Worm (Caenorhabditis elegans): ENCODE measurements around the gene C03B1.10.

Gene C03B1.10

DNA sequence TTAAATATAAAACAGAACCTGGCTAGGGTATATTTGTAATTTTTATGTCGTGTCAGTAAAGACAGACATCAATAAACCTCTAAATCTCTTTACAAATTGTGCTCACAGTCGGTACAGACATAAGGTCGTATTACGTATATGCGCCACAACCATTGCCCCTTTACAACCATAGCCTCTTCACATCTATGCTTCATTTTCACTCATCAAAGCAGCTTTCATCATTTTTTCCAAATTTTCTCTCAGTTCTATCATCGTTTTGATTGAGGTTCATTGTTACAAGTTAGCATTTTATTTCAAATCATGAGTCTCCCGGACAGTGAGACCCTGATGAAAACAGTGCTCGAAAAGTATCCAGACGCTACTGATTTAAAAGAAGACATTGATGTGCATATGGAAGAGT, 6.5 kb upstream of the C03B1.10 start, which contains the start of gene C03B1.4:
Gene C03B1.4, plus strand, starts transcription at position 301 of the 400 bp plus-strand sequence.
- no peak for TF ChIP-seq gmeb-1 (tag; optimal IDR thresholded peaks at IDR 0.05)
- TF ChIP-seq elt-3 (tag; optimal IDR thresholded peaks at IDR 0.05) = no peak
- no peak for TF ChIP-seq fos-1 (tag; optimal IDR thresholded peaks at IDR 0.05)
- no peak for TF ChIP-seq alr-1 (tag; optimal IDR thresholded peaks at IDR 0.05)
- no peak for TF ChIP-seq R02D3.7 (tag; optimal IDR thresholded peaks at IDR 0.05)
- no peak for TF ChIP-seq ZK546.5 (tag; optimal IDR thresholded peaks at IDR 0.05)
- no peak for TF ChIP-seq C34F6.9 (tag; optimal IDR thresholded peaks at IDR 0.05)
- no peak for TF ChIP-seq ztf-1 (GFP tag; conservative IDR thresholded peaks at IDR 0.05)
- TF ChIP-seq dmd-4 (tag; optimal IDR thresholded peaks at IDR 0.05) = no peak
- TF ChIP-seq unc-62 (GFP tag; optimal IDR thresholded peaks at IDR 0.05) = no peak
- no peak for TF ChIP-seq nhr-10 (tag; optimal IDR thresholded peaks at IDR 0.05)
- TF ChIP-seq nhr-77 (tag; optimal IDR thresholded peaks at IDR 0.05) = no peak
- no peak for TF ChIP-seq ceh-16 (tag; optimal IDR thresholded peaks at IDR 0.05)
- no peak for TF ChIP-seq F13H6.1 (tag; optimal IDR thresholded peaks at IDR 0.05)
- no peak for TF ChIP-seq unc-39 (tag; optimal IDR thresholded peaks at IDR 0.05)
- no peak for TF ChIP-seq lin-11 (tag; optimal IDR thresholded peaks at IDR 0.05)

DNA sequence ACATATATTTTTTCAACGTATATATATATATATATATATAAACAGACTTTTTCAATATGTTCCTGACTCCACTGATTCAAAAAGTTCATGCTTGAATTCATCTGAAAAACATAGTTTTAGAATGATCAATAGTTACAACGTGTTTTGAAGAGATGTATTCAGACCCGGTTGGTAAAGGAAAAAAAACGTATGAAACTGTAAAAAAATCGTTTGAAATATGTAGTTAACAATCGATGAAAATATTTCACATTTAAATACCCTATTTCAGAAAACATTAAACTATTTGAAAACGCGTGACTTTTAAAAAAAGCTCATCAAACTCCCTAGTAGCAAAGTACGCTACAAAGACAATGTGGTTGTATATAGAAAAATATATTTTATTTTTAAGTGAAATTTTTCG, 3.0 kb upstream of the C03B1.10 start, which contains the start of gene C03B1.14:
Gene C03B1.14, minus strand, starts transcription at position 101 of the 400 bp plus-strand sequence.
- TF ChIP-seq crh-2 (tag; optimal IDR thresholded peaks at IDR 0.05) = no peak
- no peak for TF ChIP-seq skn-1 (tag; optimal IDR thresholded peaks at IDR 0.05)
- TF ChIP-seq elt-3 (tag; optimal IDR thresholded peaks at IDR 0.05) = no peak
- TF ChIP-seq fos-1 (tag; optimal IDR thresholded peaks at IDR 0.05) = no peak
- TF ChIP-seq C34F6.9 (tag; optimal IDR thresholded peaks at IDR 0.05) = no peak

DNA sequence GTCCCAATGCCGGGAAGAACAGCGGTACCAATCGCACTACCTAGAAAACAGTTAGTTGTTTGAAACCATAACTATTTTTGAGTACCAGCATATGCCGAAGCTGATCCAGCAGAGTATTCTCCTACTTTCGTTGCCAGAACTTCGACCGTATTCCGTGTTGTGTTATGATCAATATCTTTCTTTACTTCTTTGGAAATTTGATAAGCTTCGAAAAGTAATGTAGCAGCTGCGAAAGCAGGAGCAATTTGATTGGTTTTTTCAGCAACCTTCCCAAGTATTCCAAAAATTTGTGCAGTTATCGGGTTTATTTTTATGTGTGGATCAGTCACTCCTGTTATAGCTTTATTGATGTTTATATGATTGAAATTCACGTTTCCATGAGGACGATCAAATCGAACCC, 2.4 kb upstream of the C03B1.10 start:
- no peak for TF ChIP-seq nhr-10 (tag; optimal IDR thresholded peaks at IDR 0.05)
- no peak for TF ChIP-seq sma-3 (GFP tag; optimal IDR thresholded peaks at IDR 0.05)
- no peak for TF ChIP-seq nhr-21 (tag; optimal IDR thresholded peaks at IDR 0.05)

DNA sequence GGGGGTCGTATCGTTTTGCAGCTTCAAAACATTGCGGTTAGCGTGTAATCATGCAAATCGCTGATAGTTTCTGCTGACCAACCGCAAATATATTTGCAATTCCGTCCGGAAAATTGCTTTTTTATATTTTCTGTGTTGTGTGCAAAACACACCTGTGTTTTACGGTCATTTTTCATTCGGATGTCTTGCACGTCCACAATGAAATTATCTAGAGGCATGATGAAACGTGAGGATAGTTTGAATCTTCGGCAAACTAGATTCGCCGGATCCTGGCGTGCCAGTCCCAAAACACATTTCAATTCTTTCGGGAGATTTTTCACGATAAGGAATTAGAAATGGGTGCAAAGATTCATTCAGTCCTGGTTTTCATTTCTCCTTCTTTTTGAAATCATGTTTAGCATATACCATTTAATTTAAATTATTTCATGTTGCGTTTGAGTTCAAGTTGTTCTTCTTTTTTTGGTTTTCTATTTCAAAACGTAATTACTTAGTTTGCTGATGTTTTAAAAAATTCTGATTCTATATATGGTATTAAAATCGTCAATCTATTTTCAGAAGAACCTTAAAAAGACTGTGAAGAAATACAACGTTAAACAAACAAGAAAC, 2.5 kb downstream of the C03B1.10 start, which contains the start of gene C03B1.5:
Gene C03B1.5, plus strand, starts transcription at position 556 of the 606 bp plus-strand sequence.
- TF ChIP-seq blmp-1 (tag; optimal IDR thresholded peaks at IDR 0.05; ENCODE audit: insufficient read depth) (no peak), unc-62 (GFP tag; optimal IDR thresholded peaks at IDR 0.05) (no peak)

DNA sequence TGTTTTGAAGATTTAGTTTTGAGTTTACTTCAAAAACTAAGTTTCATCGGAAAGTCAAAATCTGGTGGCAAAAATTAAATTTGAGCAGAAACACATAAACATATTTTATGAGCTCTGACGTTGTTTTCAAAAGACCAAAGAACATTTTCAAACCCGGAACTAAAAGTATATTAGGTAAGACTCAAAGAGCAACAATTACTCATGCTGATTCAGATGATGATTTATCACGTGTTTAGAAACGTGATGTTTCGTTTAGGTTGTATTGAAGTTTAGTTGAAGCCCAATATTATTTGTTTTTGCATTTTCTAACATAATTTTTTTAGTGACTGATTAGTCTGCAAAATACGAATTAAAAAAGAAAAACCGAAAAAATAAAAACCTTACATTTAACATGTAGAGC, 3.9 kb downstream of the C03B1.10 start:
- TF ChIP-seq lin-13 (GFP tag; optimal IDR thresholded peaks at IDR 0.05) (no peak), C34F6.9 (tag; optimal IDR thresholded peaks at IDR 0.05) (peak; percentile 26)

DNA sequence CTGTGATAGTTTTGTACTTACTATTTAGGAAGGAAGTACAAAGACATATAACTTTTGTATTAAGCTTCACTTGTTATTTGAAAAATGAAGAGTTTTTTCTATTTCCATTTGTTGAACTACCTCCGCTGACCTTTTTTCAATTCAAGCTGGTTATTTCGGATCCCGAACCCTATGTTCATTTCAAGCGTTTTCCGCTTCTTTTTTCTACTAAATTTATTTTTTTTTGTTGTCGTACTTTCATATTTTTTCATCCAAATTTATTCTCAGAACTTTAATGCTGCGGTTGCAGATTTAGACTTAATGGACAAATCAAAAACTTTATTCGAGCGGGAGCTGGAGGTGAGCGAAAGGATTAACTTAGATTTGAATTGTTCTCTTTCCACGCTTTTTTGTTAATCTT, 7.7 kb downstream of the C03B1.10 start, which contains the start of gene C03B1.6:
Gene C03B1.6, plus strand, starts transcription at position 301 of the 400 bp plus-strand sequence.
- TF ChIP-seq elt-1 (tag; optimal IDR thresholded peaks at IDR 0.05) (no peak), R02D3.7 (tag; optimal IDR thresholded peaks at IDR 0.05) (no peak), Y55F3AM.14 (GFP tag; optimal IDR thresholded peaks at IDR 0.05) (no peak), peb-1 (tag; optimal IDR thresholded peaks at IDR 0.05) (no peak), ztf-1 (GFP tag; conservative IDR thresholded peaks at IDR 0.05) (no peak), dmd-4 (tag; optimal IDR thresholded peaks at IDR 0.05) (no peak), ceh-82 (tag; optimal IDR thresholded peaks at IDR 0.05) (no peak), lin-39 (tag; optimal IDR thresholded peaks at IDR 0.05) (no peak), blmp-1 (tag; optimal IDR thresholded peaks at IDR 0.05; ENCODE audit: insufficient read depth) (no peak), mab-5 (tag; optimal IDR thresholded peaks at IDR 0.05) (no peak), lin-11 (tag; optimal IDR thresholded peaks at IDR 0.05) (no peak), sma-3 (GFP tag; optimal IDR thresholded peaks at IDR 0.05) (no peak), nhr-6 (tag; optimal IDR thresholded peaks at IDR 0.05) (no peak), egl-27 (tag; optimal IDR thresholded peaks at IDR 0.05) (no peak), C34F6.9 (tag; optimal IDR thresholded peaks at IDR 0.05) (no peak), zag-1 (tag; optimal IDR thresholded peaks at IDR 0.05) (no peak)

All from whole organism, L2 larva.